Worm (Caenorhabditis elegans): ENCODE data around the gene pup-2.

The pup-2 gene

ce11 chrIII:5190671-5191174 lies 5.0 kb downstream of the pup-2 start, which contains the start of gene hira-1:
TSS of gene hira-1 (plus strand) at chrIII:5191124.
- no peak for TF ChIP-seq sma-3 (GFP tag; optimal IDR thresholded peaks at IDR 0.05)
- peak; percentile 47 for TF ChIP-seq gmeb-1 (tag; optimal IDR thresholded peaks at IDR 0.05)
- no peak for TF ChIP-seq nhr-25 (tag; optimal IDR thresholded peaks at IDR 0.05)
- TF ChIP-seq C34F6.9 (tag; optimal IDR thresholded peaks at IDR 0.05), result peak; percentile 78
- TF ChIP-seq F13H6.1 (tag; optimal IDR thresholded peaks at IDR 0.05), result no peak
- TF ChIP-seq sma-9 (GFP tag; optimal IDR thresholded peaks at IDR 0.05), result no peak
- no peak for TF ChIP-seq sma-9 (tag; optimal IDR thresholded peaks at IDR 0.05)
- TF ChIP-seq zag-1 (tag; optimal IDR thresholded peaks at IDR 0.05), result no peak
- no peak for TF ChIP-seq egl-27 (tag; optimal IDR thresholded peaks at IDR 0.05)
- TF ChIP-seq unc-55 (GFP tag; optimal IDR thresholded peaks at IDR 0.05), result peak; percentile 70
- TF ChIP-seq lin-11 (tag; optimal IDR thresholded peaks at IDR 0.05), result no peak
- TF ChIP-seq Y55F3AM.14 (GFP tag; optimal IDR thresholded peaks at IDR 0.05), result no peak
- TF ChIP-seq elt-3 (tag; optimal IDR thresholded peaks at IDR 0.05), result no peak
- TF ChIP-seq nhr-77 (tag; optimal IDR thresholded peaks at IDR 0.05), result no peak
- TF ChIP-seq ztf-1 (GFP tag; conservative IDR thresholded peaks at IDR 0.05), result no peak
- TF ChIP-seq nhr-237 (tag; optimal IDR thresholded peaks at IDR 0.05), result no peak
- no peak for TF ChIP-seq ztf-4 (tag; optimal IDR thresholded peaks at IDR 0.05)
- no peak for TF ChIP-seq unc-39 (tag; optimal IDR thresholded peaks at IDR 0.05)
- TF ChIP-seq snpc-4 (tag; optimal IDR thresholded peaks at IDR 0.05), result no peak
- no peak for TF ChIP-seq alr-1 (tag; optimal IDR thresholded peaks at IDR 0.05)
- TF ChIP-seq nhr-11 (tag; optimal IDR thresholded peaks at IDR 0.05), result no peak
- peak; percentile 17 for TF ChIP-seq lin-13 (GFP tag; optimal IDR thresholded peaks at IDR 0.05)
- no peak for TF ChIP-seq ama-1 (optimal IDR thresholded peaks at IDR 0.05)
- TF ChIP-seq dmd-4 (tag; optimal IDR thresholded peaks at IDR 0.05), result no peak
- no peak for TF ChIP-seq ZK546.5 (tag; optimal IDR thresholded peaks at IDR 0.05)
- TF ChIP-seq blmp-1 (tag; optimal IDR thresholded peaks at IDR 0.05; ENCODE audit: insufficient read depth), result no peak
- no peak for TF ChIP-seq ceh-16 (tag; optimal IDR thresholded peaks at IDR 0.05)
- TF ChIP-seq nhr-6 (tag; optimal IDR thresholded peaks at IDR 0.05), result no peak
- TF ChIP-seq lin-39 (tag; optimal IDR thresholded peaks at IDR 0.05), result no peak
- no peak for TF ChIP-seq nhr-23 (tag; optimal IDR thresholded peaks at IDR 0.05)
- no peak for TF ChIP-seq aly-2 (tag; optimal IDR thresholded peaks at IDR 0.05)
- no peak for TF ChIP-seq mab-5 (tag; optimal IDR thresholded peaks at IDR 0.05)
- TF ChIP-seq R02D3.7 (tag; optimal IDR thresholded peaks at IDR 0.05), result no peak
- no peak for TF ChIP-seq nhr-10 (tag; optimal IDR thresholded peaks at IDR 0.05)
- peak; percentile 52 for TF ChIP-seq sem-4 (tag; optimal IDR thresholded peaks at IDR 0.05)
- TF ChIP-seq skn-1 (tag; optimal IDR thresholded peaks at IDR 0.05), result no peak
- TF ChIP-seq crh-2 (tag; optimal IDR thresholded peaks at IDR 0.05), result peak; percentile 38
- no peak for TF ChIP-seq nhr-12 (tag; optimal IDR thresholded peaks at IDR 0.05)
- TF ChIP-seq ztf-11 (tag; optimal IDR thresholded peaks at IDR 0.05), result no peak
- no peak for TF ChIP-seq nhr-129 (tag; optimal IDR thresholded peaks at IDR 0.05)
- TF ChIP-seq unc-62 (GFP tag; optimal IDR thresholded peaks at IDR 0.05), result no peak
- peak in 1 of 2 experiments; percentile 56 for TF ChIP-seq lsy-2 (tag; optimal IDR thresholded peaks at IDR 0.05)
- TF ChIP-seq fos-1 (tag; optimal IDR thresholded peaks at IDR 0.05), result no peak

- TF ChIP-seq mdl-1 (tag; optimal IDR thresholded peaks at IDR 0.05), result no peak
- no peak for TF ChIP-seq nhr-10 (tag; optimal IDR thresholded peaks at IDR 0.05)
- no peak for TF ChIP-seq lin-11 (tag; optimal IDR thresholded peaks at IDR 0.05)
- no peak for TF ChIP-seq nhr-77 (tag; optimal IDR thresholded peaks at IDR 0.05)
- no peak for TF ChIP-seq C34F6.9 (tag; optimal IDR thresholded peaks at IDR 0.05)
Observed at ce11 chrIII:5193266-5193665, 7.5 kb downstream of the pup-2 start.

ce11 chrIII:5195690-5196089 lies 10.0 kb downstream of the pup-2 start, which contains the start of gene moc-6:
TSS of gene moc-6 (plus strand) at chrIII:5195990.
- TF ChIP-seq C34F6.9 (tag; optimal IDR thresholded peaks at IDR 0.05) (peak; percentile 32), zag-1 (tag; optimal IDR thresholded peaks at IDR 0.05) (no peak), nhr-77 (tag; optimal IDR thresholded peaks at IDR 0.05) (no peak)

Measured in whole organism, L2 larva.